Fruit fly (Drosophila melanogaster) S2 (cell line): ENCODE measurements around the gene CG11588.

Experiments used
- CG8478 ChIP-seq: fragments of >200 bp; optimal IDR thresholded peaks from 2 replicates; lab custom pipeline; 2018
- CTCF ChIP-seq, 2 experiments: fragments of >200 bp; optimal IDR thresholded peaks; 2 replicates each; lab custom pipeline; 2018

DNA sequence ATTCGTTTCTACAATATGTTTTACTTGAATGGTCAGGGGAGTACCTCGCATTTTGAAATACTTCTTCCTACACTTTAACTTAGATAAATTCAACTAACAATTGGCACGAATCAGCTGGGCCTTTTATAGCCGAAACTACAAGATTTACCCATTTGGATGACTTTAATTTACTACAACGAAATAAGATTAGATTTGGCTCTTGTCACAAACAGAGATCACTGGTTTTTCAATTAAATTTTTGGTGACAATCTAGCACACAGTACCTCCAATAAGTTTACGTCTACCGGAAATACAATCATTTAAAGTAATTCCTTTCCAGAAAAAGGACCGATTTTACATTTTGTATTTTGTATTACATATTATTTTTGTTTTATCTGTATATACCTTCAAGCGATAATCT lies 23.4 kb downstream of the CG11588 start, which contains the start of gene CG5883:
- no peak for TF ChIP-seq CTCF (optimal IDR thresholded peaks at IDR 0.05; lab: Kevin White, UChicago)
- no peak for TF ChIP-seq CG8478
